Worm (Caenorhabditis elegans): ENCODE measurements around the gene clec-124.

clec-124 gene

DNA sequence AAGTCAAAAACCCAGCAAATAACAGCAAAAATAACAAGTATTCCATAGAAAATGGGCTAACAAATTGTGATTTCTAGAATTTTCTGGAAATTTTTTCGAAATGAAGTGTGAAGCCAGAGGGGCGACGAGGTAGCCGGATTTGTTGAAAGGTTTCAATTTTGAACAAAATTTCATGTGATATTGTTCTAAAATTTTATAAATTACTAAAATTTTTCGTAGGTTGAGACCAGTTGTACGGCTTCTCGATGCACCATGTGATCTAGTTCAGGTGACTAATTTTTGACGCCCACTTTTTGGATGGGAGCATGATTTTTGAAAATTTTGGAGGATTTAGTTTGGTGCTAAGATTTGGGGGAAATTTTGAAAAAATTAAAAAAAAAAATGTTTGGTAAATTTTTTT is 9.7 kb downstream of the clec-124 start, which contains the start of gene gcy-19:
Gene gcy-19 (minus strand): TSS at position 101 of the 400 bp plus-strand sequence.
- TF ChIP-seq ZK546.5 (tag; optimal IDR thresholded peaks at IDR 0.05): no peak
- no peak for TF ChIP-seq nhr-67 (tag; optimal IDR thresholded peaks at IDR 0.05)
- TF ChIP-seq ceh-9 (tag; optimal IDR thresholded peaks at IDR 0.05): no peak
- TF ChIP-seq sea-2 (GFP tag; optimal IDR thresholded peaks at IDR 0.05): no peak
- no peak for TF ChIP-seq daf-12 (tag; optimal IDR thresholded peaks at IDR 0.05)
- TF ChIP-seq nhr-76 (tag; optimal IDR thresholded peaks at IDR 0.05): no peak
- TF ChIP-seq eor-1 (tag; optimal IDR thresholded peaks at IDR 0.05): no peak
- TF ChIP-seq nhr-77 (tag; optimal IDR thresholded peaks at IDR 0.05): no peak
- no peak for TF ChIP-seq nhr-237 (tag; optimal IDR thresholded peaks at IDR 0.05)
- no peak for TF ChIP-seq zag-1 (tag; optimal IDR thresholded peaks at IDR 0.05)
- TF ChIP-seq pha-4 (tag; optimal IDR thresholded peaks at IDR 0.05): no peak
- no peak for TF ChIP-seq lsy-12 (tag; optimal IDR thresholded peaks at IDR 0.05)
- no peak for TF ChIP-seq fkh-10 (GFP tag; optimal IDR thresholded peaks at IDR 0.05)
- no peak for TF ChIP-seq ztf-4 (tag; optimal IDR thresholded peaks at IDR 0.05)
- TF ChIP-seq pqm-1 (tag; optimal IDR thresholded peaks at IDR 0.05): no peak
- no peak for TF ChIP-seq mml-1 (tag; optimal IDR thresholded peaks at IDR 0.05)
- no peak for TF ChIP-seq aly-2 (tag; optimal IDR thresholded peaks at IDR 0.05)
- no peak for TF ChIP-seq tbx-2 (tag; optimal IDR thresholded peaks at IDR 0.05)

DNA sequence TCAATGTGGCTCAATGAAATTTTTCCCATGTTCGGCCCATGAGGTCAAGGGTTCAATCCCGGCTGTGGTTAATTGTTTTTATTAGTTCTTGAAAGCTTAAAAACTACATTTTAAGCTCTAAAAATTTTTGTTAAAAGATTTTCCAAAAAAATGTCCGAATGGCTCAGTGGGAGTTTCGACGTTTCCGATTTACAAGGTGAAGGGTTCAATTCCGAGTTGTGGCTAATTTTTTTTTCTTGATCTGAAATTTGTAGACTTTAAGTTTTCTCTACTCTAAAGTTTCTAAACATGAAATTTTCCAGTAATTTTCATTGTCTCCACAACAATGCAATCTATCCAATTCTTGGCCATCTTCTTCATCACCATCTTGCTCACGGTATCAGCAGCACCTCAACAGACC is 13.0 kb downstream of the clec-124 start, which contains the start of gene F02E11.2:
Gene F02E11.2 (plus strand): TSS at position 301 of the 400 bp plus-strand sequence.
- TF ChIP-seq nhr-43 (tag; optimal IDR thresholded peaks at IDR 0.05; ENCODE audit: poor library complexity, severe bottlenecking): no peak
- no peak for TF ChIP-seq ztf-4 (tag; optimal IDR thresholded peaks at IDR 0.05)
- no peak for TF ChIP-seq ZK546.5 (tag; optimal IDR thresholded peaks at IDR 0.05)
- no peak for TF ChIP-seq elt-1 (tag; optimal IDR thresholded peaks at IDR 0.05)

DNA sequence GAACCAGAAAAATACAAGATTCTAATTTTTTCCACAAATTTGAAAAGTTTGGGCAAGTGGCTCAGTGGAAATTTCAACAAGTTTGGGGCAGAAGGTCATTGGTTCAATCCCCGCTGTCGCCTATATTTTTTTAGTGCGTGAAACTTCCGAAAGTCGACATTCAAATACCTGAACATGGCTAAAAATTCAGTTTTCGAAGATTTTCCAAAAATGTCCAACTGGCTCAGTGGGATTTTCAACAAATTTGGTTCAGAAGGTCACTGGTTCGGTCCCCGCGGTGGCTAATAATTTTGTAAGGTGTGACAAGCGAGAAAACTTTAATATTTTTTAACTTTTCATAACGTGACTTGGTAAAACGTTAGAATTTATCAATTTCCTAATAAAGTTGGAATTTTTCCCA is 15.2 kb downstream of the clec-124 start:
- TF ChIP-seq nhr-77 (tag; optimal IDR thresholded peaks at IDR 0.05): no peak
- TF ChIP-seq egl-5 (tag; optimal IDR thresholded peaks at IDR 0.05): no peak
- no peak for TF ChIP-seq eor-1 (tag; optimal IDR thresholded peaks at IDR 0.05)
- TF ChIP-seq nhr-67 (tag; optimal IDR thresholded peaks at IDR 0.05): no peak
- TF ChIP-seq aly-2 (tag; optimal IDR thresholded peaks at IDR 0.05): no peak
- TF ChIP-seq fos-1 (tag; optimal IDR thresholded peaks at IDR 0.05): no peak
- no peak for TF ChIP-seq snpc-4 (tag; optimal IDR thresholded peaks at IDR 0.05)
- TF ChIP-seq mml-1 (tag; optimal IDR thresholded peaks at IDR 0.05): no peak
- no peak for TF ChIP-seq nhr-28 (tag; optimal IDR thresholded peaks at IDR 0.05)
- no peak for TF ChIP-seq skn-1 (tag; optimal IDR thresholded peaks at IDR 0.05)
- TF ChIP-seq elt-1 (tag; optimal IDR thresholded peaks at IDR 0.05): no peak
- TF ChIP-seq ceh-16 (tag; optimal IDR thresholded peaks at IDR 0.05): no peak
- TF ChIP-seq mdl-1 (tag; optimal IDR thresholded peaks at IDR 0.05): no peak
- no peak for TF ChIP-seq lin-39 (tag; optimal IDR thresholded peaks at IDR 0.05)
- TF ChIP-seq unc-62 (GFP tag; optimal IDR thresholded peaks at IDR 0.05): no peak
- TF ChIP-seq nhr-11 (tag; optimal IDR thresholded peaks at IDR 0.05): no peak
- TF ChIP-seq ceh-82 (tag; optimal IDR thresholded peaks at IDR 0.05): no peak
- no peak for TF ChIP-seq lin-15B (tag; optimal IDR thresholded peaks at IDR 0.05)

DNA sequence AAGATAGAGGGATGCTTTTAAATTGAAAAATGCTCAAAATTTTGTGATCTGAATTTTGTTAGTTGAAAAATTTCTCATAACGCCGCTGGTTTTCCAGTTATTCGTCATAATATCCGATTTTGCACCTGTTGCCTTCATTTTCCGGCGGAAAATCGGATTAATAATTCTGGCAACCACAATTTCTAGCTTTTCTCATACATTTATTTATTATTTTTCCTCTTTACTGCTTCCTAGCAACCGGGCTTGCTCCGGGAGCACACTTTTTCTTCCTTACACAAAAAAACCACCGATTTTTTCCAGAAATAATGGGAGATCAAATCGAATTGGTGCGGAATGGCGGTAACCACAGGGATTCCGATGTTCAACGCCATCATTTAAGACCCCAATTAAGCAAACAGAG is 17.9 kb downstream of the clec-124 start, which contains the start of gene F02E11.7:
Gene F02E11.7 (plus strand): TSS at position 301 of the 400 bp plus-strand sequence.
- TF ChIP-seq ztf-4 (tag; optimal IDR thresholded peaks at IDR 0.05): no peak
- TF ChIP-seq nfya-1 (tag; optimal IDR thresholded peaks at IDR 0.05; ENCODE audit: insufficient read depth): no peak
- TF ChIP-seq skn-1 (tag; optimal IDR thresholded peaks at IDR 0.05): no peak
- TF ChIP-seq fkh-10 (GFP tag; optimal IDR thresholded peaks at IDR 0.05): no peak
- no peak for TF ChIP-seq daf-12 (tag; optimal IDR thresholded peaks at IDR 0.05)
- no peak for TF ChIP-seq R02D3.7 (tag; optimal IDR thresholded peaks at IDR 0.05)
- no peak for TF ChIP-seq ceh-28 (tag; optimal IDR thresholded peaks at IDR 0.05)
- no peak for TF ChIP-seq elt-2 (tag; optimal IDR thresholded peaks at IDR 0.05)
- TF ChIP-seq unc-62 (GFP tag; optimal IDR thresholded peaks at IDR 0.05): no peak
- no peak for TF ChIP-seq lin-39 (tag; optimal IDR thresholded peaks at IDR 0.05)

DNA sequence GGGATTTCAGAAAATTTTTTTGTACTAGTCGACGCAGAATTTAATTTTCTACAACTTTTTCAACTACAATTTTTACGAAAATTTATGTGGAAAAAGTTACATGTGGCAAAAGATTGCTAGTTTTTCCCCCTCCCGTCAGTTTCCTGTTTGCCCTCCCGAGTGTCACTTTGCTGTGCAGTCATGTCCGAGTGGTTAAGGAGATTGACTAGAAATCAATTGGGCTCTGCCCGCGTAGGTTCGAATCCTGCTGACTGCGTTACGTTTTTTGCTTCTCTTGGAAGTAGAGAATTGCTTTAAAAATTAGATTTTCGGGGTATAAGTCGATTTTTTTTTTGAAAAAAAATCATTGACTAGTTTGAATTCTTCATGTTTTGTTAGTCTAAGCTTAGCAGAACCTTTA is 18.3 kb downstream of the clec-124 start:
- no peak for TF ChIP-seq ceh-9 (tag; optimal IDR thresholded peaks at IDR 0.05)
- no peak for TF ChIP-seq nhr-12 (tag; optimal IDR thresholded peaks at IDR 0.05)
- TF ChIP-seq fkh-10 (GFP tag; optimal IDR thresholded peaks at IDR 0.05): no peak
- TF ChIP-seq nfya-1 (tag; optimal IDR thresholded peaks at IDR 0.05; ENCODE audit: insufficient read depth): peak; percentile 8
- TF ChIP-seq unc-39 (tag; optimal IDR thresholded peaks at IDR 0.05): no peak
- TF ChIP-seq pha-4 (tag; optimal IDR thresholded peaks at IDR 0.05): peak; percentile 17
